Worm (Caenorhabditis elegans): ENCODE data around the gene CC8.2.

DNA sequence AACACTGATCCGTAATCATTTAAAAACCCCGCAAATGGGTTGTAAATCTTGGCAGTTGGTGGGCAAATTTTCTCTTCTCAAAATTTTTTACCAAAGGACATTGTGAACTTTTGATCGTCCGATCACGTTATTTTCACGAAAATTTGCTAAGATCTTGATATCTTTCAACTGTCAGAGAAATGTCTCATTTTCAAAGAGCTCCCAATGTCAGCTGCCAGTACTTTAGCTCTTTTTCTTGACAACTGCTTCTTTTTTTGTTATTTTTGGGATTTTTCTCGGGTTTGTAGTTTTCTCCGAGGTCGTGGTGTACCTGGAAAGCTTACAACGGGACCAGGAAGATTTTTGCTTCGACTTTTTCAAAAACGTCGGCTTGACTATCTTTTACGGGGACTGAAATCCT is 7.4 kb upstream of the CC8.2 start:
- TF ChIP-seq ceh-18 (tag; optimal IDR thresholded peaks at IDR 0.05), result no peak
- TF ChIP-seq ceh-9 (tag; optimal IDR thresholded peaks at IDR 0.05), result no peak
- no peak for TF ChIP-seq nhr-11 (tag; optimal IDR thresholded peaks at IDR 0.05)
- no peak for TF ChIP-seq ama-1 (optimal IDR thresholded peaks at IDR 0.05)
- TF ChIP-seq unc-3 (GFP tag; conservative IDR thresholded peaks at IDR 0.05), result no peak
- TF ChIP-seq unc-3 (tag; optimal IDR thresholded peaks at IDR 0.05), result no peak
- no peak for TF ChIP-seq pros-1 (tag; optimal IDR thresholded peaks at IDR 0.05)
- no peak for TF ChIP-seq nfya-1 (tag; optimal IDR thresholded peaks at IDR 0.05)
- no peak for TF ChIP-seq ceh-31 (tag; optimal IDR thresholded peaks at IDR 0.05)
- TF ChIP-seq madf-2 (tag; optimal IDR thresholded peaks at IDR 0.05), result no peak
- no peak for TF ChIP-seq pqm-1 (tag; optimal IDR thresholded peaks at IDR 0.05)
- TF ChIP-seq ceh-14 (tag; optimal IDR thresholded peaks at IDR 0.05), result no peak

Measured in whole organism, late embryonic.